Fruit fly (Drosophila melanogaster) whole organism, wandering third instar larva: Measurements from ENCODE around the gene brwl.

Source experiments
- CG9705 ChIP-seq: fragments of 200-800 bp; sonication (Bioruptor generic); optimal IDR thresholded peaks from 2 replicates; lab custom pipeline; 2018; ENCODE audit warnings: missing biosample characterization, mild to moderate bottlenecking, missing genetic modification characterization
- dmrt93B ChIP-seq: fragments of 200-800 bp; sonication (Bioruptor generic); optimal IDR thresholded peaks from 2 replicates; lab custom pipeline; 2018; ENCODE audit warnings: missing biosample characterization, mild to moderate bottlenecking, missing genetic modification characterization
- ey ChIP-seq: fragments of 200-800 bp; sonication (Bioruptor generic); optimal IDR thresholded peaks from 2 replicates; lab custom pipeline; 2016; ENCODE audit warnings: missing biosample characterization, missing genetic modification characterization
- foxo ChIP-seq, 2 experiments: fragments of 200-800 bp; sonication (Bioruptor generic); optimal IDR thresholded peaks; 2 replicates in 1 of 2; 3 replicates in 1 of 2; lab custom pipeline; 2016 to 2017; ENCODE audit warnings: missing biosample characterization in 2 of 2, missing genetic modification characterization in 2 of 2
- lola ChIP-seq: fragments of >200 bp; optimal IDR thresholded peaks from 2 replicates; lab custom pipeline; 2017; ENCODE audit warnings: missing biosample characterization, missing genetic modification characterization
- pan ChIP-seq: fragments of >200 bp; optimal IDR thresholded peaks from 2 replicates; lab custom pipeline; 2017
- sv ChIP-seq: fragments of 200-800 bp; sonication (Bioruptor generic); optimal IDR thresholded peaks from 3 replicates; lab custom pipeline; 2016; ENCODE audit warnings: missing biosample characterization, missing genetic modification characterization
- usp ChIP-seq: fragments of >200 bp; optimal IDR thresholded peaks from 2 replicates; lab custom pipeline; 2017; ENCODE audit warnings: missing biosample characterization, missing genetic modification characterization

dm6 chr2L:9562713-9563112 is 6.0 kb upstream of the brwl start:
- TF ChIP-seq lola (GFP tag; lab: Kevin White, UChicago) (no peak), sv (GFP tag; lab: Kevin White, UChicago) (no peak), ey (GFP tag; lab: Kevin White, UChicago) (no peak), dmrt93B (no peak), pan (lab: Kevin White, UChicago) (no peak), foxo (GFP tag; optimal IDR thresholded peaks at IDR 0.05; lab: Kevin White, UChicago) (no peak), CG9705 (no peak), usp (GFP tag; lab: Kevin White, UChicago) (no peak)
